Fruit fly (Drosophila melanogaster) whole organism, embryonic: ENCODE data around the gene CG13484.

Experiments
- Abd-B ChIP-seq: fragments of 200-800 bp; sonication (Bioruptor generic); optimal IDR thresholded peaks from 2 replicates; lab custom pipeline; 2018; ENCODE audit warnings: missing biosample characterization, mild to moderate bottlenecking, missing genetic modification characterization, moderate library complexity
- Awh ChIP-seq: fragments of 200-800 bp; sonication (Bioruptor generic); IDR thresholded peaks from 2 replicates; pipeline ENCODE4, ENCODE4 v1.3.6; 2022; ENCODE audit warnings: missing biosample characterization, missing genetic modification characterization
- Bteb2 ChIP-seq: fragments of 200-800 bp; sonication (Bioruptor generic); optimal IDR thresholded peaks from 2 replicates; lab custom pipeline; 2016; ENCODE audit warnings: missing biosample characterization, missing genetic modification characterization
- CG10321 ChIP-seq: fragments of 200-800 bp; sonication (Bioruptor generic); IDR thresholded peaks from 2 replicates; pipeline ENCODE4 v1.3.6; 2022; ENCODE audit warnings: missing biosample characterization, missing genetic modification characterization
- CG10543 ChIP-seq: fragments of 200-800 bp; sonication (Bioruptor generic); optimal IDR thresholded peaks from 3 replicates; lab custom pipeline; 2017; ENCODE audit warnings: missing biosample characterization, mild to moderate bottlenecking, missing genetic modification characterization, moderate library complexity
- CG10654 ChIP-seq: fragments of 200-800 bp; sonication (Bioruptor generic); optimal IDR thresholded peaks from 2 replicates; lab custom pipeline; 2016; ENCODE audit warnings: missing biosample characterization, missing genetic modification characterization
- CG12071 ChIP-seq: fragments of 200-800 bp; sonication (Bioruptor generic); optimal IDR thresholded peaks from 3 replicates; lab custom pipeline; 2018; ENCODE audit warnings: missing biosample characterization, mild to moderate bottlenecking, missing genetic modification characterization
- CG12769 ChIP-seq: fragments of 200-800 bp; sonication (Bioruptor generic); optimal IDR thresholded peaks from 2 replicates; lab custom pipeline; 2019; ENCODE audit warnings: missing biosample characterization, mild to moderate bottlenecking, missing genetic modification characterization, moderate library complexity
- CG13894 ChIP-seq: fragments of 200-800 bp; sonication (Bioruptor generic); optimal IDR thresholded peaks from 3 replicates; lab custom pipeline; 2018; ENCODE audit warnings: missing biosample characterization, mild to moderate bottlenecking, missing genetic modification characterization, moderate library complexity
- CG15269 ChIP-seq: fragments of 200-800 bp; sonication (Bioruptor generic); optimal IDR thresholded peaks from 2 replicates; lab custom pipeline; 2018; ENCODE audit warnings: missing biosample characterization, mild to moderate bottlenecking, missing genetic modification characterization, moderate library complexity
- CG16813 ChIP-seq: fragments of 200-800 bp; sonication (Bioruptor generic); IDR thresholded peaks from 3 replicates; pipeline ENCODE4 v1.3.6; 2022; ENCODE audit warnings: missing biosample characterization, missing genetic modification characterization; ENCODE audit not compliant: partially characterized antibody
- CG17186 ChIP-seq: fragments of 200-800 bp; sonication (Bioruptor generic); optimal IDR thresholded peaks from 3 replicates; lab custom pipeline; 2017; ENCODE audit warnings: missing biosample characterization, missing genetic modification reagents, missing genetic modification characterization
- CG17802 ChIP-seq: fragments of 200-800 bp; sonication (Bioruptor generic); optimal IDR thresholded peaks from 2 replicates; lab custom pipeline; 2018; ENCODE audit warnings: missing biosample characterization, mild to moderate bottlenecking, missing genetic modification characterization, moderate library complexity
- CG31388 ChIP-seq: fragments of 200-800 bp; sonication (Bioruptor generic); optimal IDR thresholded peaks from 2 replicates; lab custom pipeline; 2016; ENCODE audit warnings: missing biosample characterization, missing genetic modification characterization
- CG32767 ChIP-seq: fragments of 200-800 bp; sonication (Bioruptor generic); IDR thresholded peaks from 2 replicates; pipeline ENCODE4 v1.3.6; 2022; ENCODE audit warnings: missing biosample characterization, missing genetic modification characterization
- CG33213 ChIP-seq: fragments of 200-800 bp; sonication (Bioruptor generic); optimal IDR thresholded peaks from 3 replicates; lab custom pipeline; 2016; ENCODE audit warnings: missing biosample characterization, missing genetic modification characterization
- CG34376 ChIP-seq: fragments of 200-800 bp; sonication (Bioruptor generic); optimal IDR thresholded peaks from 2 replicates; lab custom pipeline; 2018; ENCODE audit warnings: missing biosample characterization, mild to moderate bottlenecking, missing genetic modification characterization
- CG3726 ChIP-seq: fragments of 200-800 bp; sonication (Bioruptor generic); IDR thresholded peaks from 3 replicates; pipeline ENCODE4, ENCODE4 v1.3.6; 2022; ENCODE audit warnings: missing biosample characterization, missing genetic modification characterization
- CG42726 ChIP-seq: fragments of 200-800 bp; sonication (Bioruptor generic); IDR thresholded peaks from 2 replicates; pipeline ENCODE4 v1.3.6; 2022; ENCODE audit warnings: missing biosample characterization, missing genetic modification characterization; ENCODE audit not compliant: partially characterized antibody
- CG4730 ChIP-seq: fragments of 200-800 bp; sonication (Bioruptor generic); IDR thresholded peaks from 2 replicates; pipeline ENCODE4 v1.3.6; 2022; ENCODE audit warnings: missing biosample characterization, missing genetic modification characterization
- CkIIα-i1 ChIP-seq: fragments of 200-800 bp; sonication (Bioruptor generic); IDR thresholded peaks from 2 replicates; pipeline ENCODE4 v1.3.6; 2022; ENCODE audit warnings: missing biosample characterization, missing genetic modification characterization
- HLH3B ChIP-seq: fragments of 200-800 bp; sonication (Bioruptor generic); IDR thresholded peaks from 2 replicates; pipeline ENCODE4 v1.3.6; 2022; ENCODE audit warnings: missing biosample characterization, missing genetic modification characterization
- Hr51 ChIP-seq, 2 experiments: fragments of 200-800 bp; sonication (Bioruptor generic); optimal IDR thresholded peaks; 2 replicates in 1 of 2; 3 replicates in 1 of 2; lab custom pipeline; 2016 to 2018; ENCODE audit warnings: missing biosample characterization in 2 of 2, missing genetic modification characterization in 2 of 2, mild to moderate bottlenecking in 1 of 2, moderate library complexity in 1 of 2
- Mad ChIP-seq: fragments of 200-800 bp; sonication (Bioruptor generic); optimal IDR thresholded peaks from 2 replicates; lab custom pipeline; 2016; ENCODE audit warnings: missing biosample characterization, missing genetic modification characterization
- Med ChIP-seq: fragments of 200-800 bp; sonication (Bioruptor generic); peaks from one replicate; lab custom pipeline; 2016; ENCODE audit warnings: missing biosample characterization, missing genetic modification characterization, mild to moderate bottlenecking, inconsistent platforms, moderate library complexity
- Rfx ChIP-seq: fragments of 200-800 bp; sonication (Bioruptor generic); IDR thresholded peaks from 2 replicates; pipeline ENCODE4 v1.3.6; 2022; ENCODE audit warnings: missing biosample characterization, missing genetic modification characterization
- Sin3A ChIP-seq: fragments of >200 bp; optimal IDR thresholded peaks from 2 replicates; lab custom pipeline; 2018
- Ssrp ChIP-seq: fragments of 200-800 bp; sonication (Bioruptor generic); optimal IDR thresholded peaks from 2 replicates; lab custom pipeline; 2018; ENCODE audit warnings: missing biosample characterization, mild to moderate bottlenecking, missing genetic modification characterization, moderate library complexity
- Trl ChIP-seq, 3 experiments: fragments of >200 bp in 2 of 3; fragments of 200-800 bp in 1 of 3; sonication (Bioruptor generic) in 1 of 3; optimal IDR thresholded peaks; 2 replicates in 1 of 3; 3 replicates in 2 of 3; lab custom pipeline; 2016 to 2017; ENCODE audit warnings: missing biosample characterization in 1 of 3, missing genetic modification characterization in 1 of 3
- Vsx1 ChIP-seq: fragments of 200-800 bp; sonication (Bioruptor generic); optimal IDR thresholded peaks from 2 replicates; lab custom pipeline; 2017; ENCODE audit warnings: missing biosample characterization, mild to moderate bottlenecking, missing genetic modification characterization, missing genetic modification reagents
- abd-A ChIP-seq: fragments of 200-800 bp; sonication (Bioruptor generic); optimal IDR thresholded peaks from 3 replicates; lab custom pipeline; 2019; ENCODE audit warnings: missing biosample characterization, mild to moderate bottlenecking, missing genetic modification characterization, moderate library complexity
- chif ChIP-seq, 2 experiments: fragments of 200-800 bp; sonication (Bioruptor generic); optimal IDR thresholded peaks; 3 replicates each; lab custom pipeline; 2016; ENCODE audit warnings: missing biosample characterization in 2 of 2, missing genetic modification characterization in 2 of 2
- dan ChIP-seq: fragments of 200-800 bp; sonication (Bioruptor generic); IDR thresholded peaks from 2 replicates; pipeline ENCODE4 v1.3.6; 2022; ENCODE audit warnings: missing biosample characterization, missing genetic modification characterization
- en ChIP-seq: fragments of 200-800 bp; sonication (Bioruptor generic); optimal IDR thresholded peaks from 2 replicates; lab custom pipeline; 2016; ENCODE audit warnings: missing biosample characterization, missing genetic modification characterization
- fd64A ChIP-seq: fragments of 200-800 bp; sonication (Bioruptor generic); optimal IDR thresholded peaks from 3 replicates; lab custom pipeline; 2018; ENCODE audit warnings: missing biosample characterization, mild to moderate bottlenecking, missing genetic modification characterization
- hbn ChIP-seq: fragments of 200-800 bp; sonication (Bioruptor generic); IDR thresholded peaks from 2 replicates; pipeline ENCODE4 v1.3.6; 2022; ENCODE audit warnings: missing biosample characterization, missing genetic modification characterization; ENCODE audit not compliant: partially characterized antibody
- kah ChIP-seq: fragments of 200-800 bp; sonication (Bioruptor generic); optimal IDR thresholded peaks from 2 replicates; lab custom pipeline; 2018; ENCODE audit warnings: missing biosample characterization, mild to moderate bottlenecking, missing genetic modification characterization
- kay ChIP-seq: fragments of 200-800 bp; sonication (Bioruptor generic); optimal IDR thresholded peaks from 2 replicates; lab custom pipeline; 2016; ENCODE audit warnings: missing biosample characterization, missing genetic modification characterization
- lilli ChIP-seq: fragments of 200-800 bp; sonication (Bioruptor generic); optimal IDR thresholded peaks from 3 replicates; lab custom pipeline; 2016; ENCODE audit warnings: missing biosample characterization, missing genetic modification characterization
- oc ChIP-seq: fragments of 200-800 bp; sonication (Bioruptor generic); optimal IDR thresholded peaks from 2 replicates; lab custom pipeline; 2018; ENCODE audit warnings: missing biosample characterization, mild to moderate bottlenecking, missing genetic modification characterization, moderate library complexity
- odd ChIP-seq: fragments of 200-800 bp; sonication (Bioruptor generic); optimal IDR thresholded peaks from 2 replicates; lab custom pipeline; 2017; ENCODE audit warnings: missing biosample characterization, mild to moderate bottlenecking, missing genetic modification characterization
- p53 ChIP-seq: fragments of 200-800 bp; sonication (Bioruptor generic); optimal IDR thresholded peaks from 2 replicates; lab custom pipeline; 2016; ENCODE audit warnings: missing biosample characterization, missing genetic modification characterization
- sc ChIP-seq, 3 experiments: fragments of >200 bp in 2 of 3; fragments of 200-800 bp in 1 of 3; sonication (Bioruptor generic) in 1 of 3; optimal IDR thresholded peaks; 2 replicates in 2 of 3; 3 replicates in 1 of 3; lab custom pipeline; 2017; ENCODE audit warnings: mild to moderate bottlenecking in 1 of 3, missing biosample characterization in 1 of 3, missing genetic modification characterization in 1 of 3, missing genetic modification reagents in 1 of 3
- sim ChIP-seq: fragments of 200-800 bp; sonication (Bioruptor generic); IDR thresholded peaks from 2 replicates; pipeline ENCODE4 v1.3.6; 2022; ENCODE audit warnings: missing biosample characterization, missing genetic modification characterization
- sug ChIP-seq: fragments of 200-800 bp; optimal IDR thresholded peaks from 2 replicates; lab custom pipeline; 2019; ENCODE audit warnings: missing biosample characterization, mild to moderate bottlenecking, missing genetic modification characterization, moderate library complexity
- tna ChIP-seq: fragments of 200-800 bp; sonication (Bioruptor generic); IDR thresholded peaks from 2 replicates; pipeline ENCODE4 v1.3.6; 2022; ENCODE audit warnings: missing biosample characterization, missing genetic modification characterization; ENCODE audit not compliant: partially characterized antibody
- tup ChIP-seq: fragments of 200-800 bp; sonication (Bioruptor generic); optimal IDR thresholded peaks from 2 replicates; lab custom pipeline; 2016; ENCODE audit warnings: missing biosample characterization, mild to moderate bottlenecking, missing genetic modification characterization, moderate library complexity
- twi ChIP-seq: fragments of 200-800 bp; optimal IDR thresholded peaks from 2 replicates; lab custom pipeline; 2019; ENCODE audit warnings: missing biosample characterization, mild to moderate bottlenecking, missing genetic modification characterization, moderate library complexity
- yki ChIP-seq: fragments of >200 bp; optimal IDR thresholded peaks from 3 replicates; lab custom pipeline; 2018

CG13484 gene

dm6 chr3L:14055815-14056516, 3.1 kb upstream of the CG13484 start:
- TF ChIP-seq CG42726 (GFP tag; lab: Robert Waterston, UW) (no peak), oc (tag; lab: Kevin White, UChicago) (peak; percentile 68), Sin3A (no peak), Trl (optimal IDR thresholded peaks at IDR 0.05; lab: Kevin White, UChicago) (peak in 1 of 2 experiments; percentile 1), Trl (GFP tag; optimal IDR thresholded peaks at IDR 0.05; lab: Kevin White, UChicago) (no peak), Vsx1 (GFP tag; lab: Kevin White, UChicago) (peak; percentile 3), CG10543 (GFP tag; lab: Kevin White, UChicago) (peak; percentile 80), CG10654 (GFP tag; lab: Kevin White, UChicago) (no peak), CkIIα-i1 (GFP tag; lab: Robert Waterston, UW) (no peak), hbn (GFP tag; lab: Robert Waterston, UW) (no peak), tna (no peak), sc (optimal IDR thresholded peaks at IDR 0.05; lab: Kevin White, UChicago) (no peak), sc (GFP tag; optimal IDR thresholded peaks at IDR 0.05; lab: Kevin White, UChicago) (no peak), CG32767 (GFP tag; lab: Robert Waterston, UW) (no peak), CG33213 (GFP tag; lab: Kevin White, UChicago) (no peak), en (no peak), CG15269 (no peak), p53 (no peak), CG10321 (GFP tag; lab: Robert Waterston, UW) (0 out of 2 replicates have a peak, but pooled peaks have one; percentile 26), Ssrp (tag; lab: Kevin White, UChicago) (no peak), CG17802 (no peak), dan (GFP tag; lab: Robert Waterston, UW) (no peak), CG31388 (GFP tag; lab: Kevin White, UChicago) (no peak), Bteb2 (no peak), CG34376 (no peak), CG12071 (no peak), kah (no peak), CG12769 (peak; percentile 69), chif (GFP tag; optimal IDR thresholded peaks at IDR 0.05; lab: Kevin White, UChicago) (no peak), Abd-B (GFP tag; lab: Kevin White, UChicago) (peak; percentile 25), Med (GFP tag; lab: Kevin White, UChicago) (peak; percentile 30), CG4730 (no peak), yki (lab: Kevin White, UChicago) (no peak), kay (GFP tag; lab: Kevin White, UChicago) (peak; percentile 82), Awh (GFP tag; lab: Robert Waterston, UW) (peak; percentile 67; the same call in 1 of the 2 replicates), HLH3B (no peak), twi (no peak), Hr51 (GFP tag; optimal IDR thresholded peaks at IDR 0.05; lab: Kevin White, UChicago) (no peak), sim (GFP tag; lab: Robert Waterston, UW) (no peak), Mad (no peak), CG16813 (GFP tag; lab: Robert Waterston, UW) (no peak), tup (peak; percentile 16), CG13894 (tag; lab: Kevin White, UChicago) (peak; percentile 64), fd64A (GFP tag; lab: Kevin White, UChicago) (no peak), lilli (GFP tag; lab: Kevin White, UChicago) (no peak), CG17186 (no peak), Rfx (GFP tag; lab: Robert Waterston, UW) (0 out of 2 replicates have a peak, but pooled peaks have one; percentile 13), sug (tag; lab: Kevin White, UChicago) (peak; percentile 50), odd (GFP tag; lab: Kevin White, UChicago) (no peak), CG3726 (GFP tag; lab: Robert Waterston, UW) (no peak), abd-A (tag; lab: Kevin White, UChicago) (peak; percentile 89)
